Worm (Caenorhabditis elegans) whole organism, midembryonic: Measurements from ENCODE around the gene C05B5.12.

Experiments
- T22C8.4 ChIP-seq: fragments of 200-800 bp; sonication (Bioruptor generic); IDR thresholded peaks from 2 replicates; pipeline ENCODE4 v1.3.6; 2022; ENCODE audit warnings: missing genetic modification characterization, missing compliant biosample characterization
- cog-1 ChIP-seq: sonication (generic microtip); optimal IDR thresholded peaks from 2 replicates; lab custom pipeline; 2016; ENCODE audit warnings: missing genetic modification characterization, missing compliant biosample characterization
- flt-1 ChIP-seq: fragments of 200-800 bp; sonication (Bioruptor generic); IDR thresholded peaks from 2 replicates; pipeline ENCODE4 v1.3.6; 2022; ENCODE audit warnings: missing genetic modification characterization, missing compliant biosample characterization
- klf-2 ChIP-seq: fragments of 200-800 bp; sonication (Bioruptor generic); conservative IDR thresholded peaks from 2 replicates; pipeline ENCODE4 v1.3.6; 2022; ENCODE audit warnings: missing genetic modification reagents, missing genetic modification characterization, missing compliant biosample characterization
- med-1 ChIP-seq: sonication (generic microtip); optimal IDR thresholded peaks from 2 replicates; lab custom pipeline; 2017; ENCODE audit warnings: missing genetic modification characterization, mild to moderate bottlenecking, missing compliant biosample characterization, antibody characterized with exemption, missing genetic modification reagents; ENCODE audit not compliant: insufficient read depth
- ref-1 ChIP-seq: fragments of 200-800 bp; sonication (Bioruptor generic); conservative IDR thresholded peaks from 2 replicates; pipeline ENCODE4 v1.3.6; 2022; ENCODE audit warnings: missing genetic modification reagents, missing genetic modification characterization, missing compliant biosample characterization
- tab-1 ChIP-seq: fragments of 200-800 bp; sonication (Bioruptor generic); IDR thresholded peaks from 2 replicates; pipeline ENCODE4 v1.3.6; 2022; ENCODE audit warnings: missing genetic modification characterization, missing compliant biosample characterization
- ztf-23 ChIP-seq: fragments of 200-800 bp; sonication (Bioruptor generic); IDR thresholded peaks from 2 replicates; pipeline ENCODE4 v1.3.6; 2022; ENCODE audit warnings: missing genetic modification reagents, missing genetic modification characterization, missing compliant biosample characterization
- ztf-29 ChIP-seq: fragments of 200-800 bp; sonication (Bioruptor generic); IDR thresholded peaks from 2 replicates; pipeline ENCODE4 v1.3.6; 2022; ENCODE audit warnings: missing genetic modification reagents, missing genetic modification characterization, missing compliant biosample characterization

Gene C05B5.12

DNA sequence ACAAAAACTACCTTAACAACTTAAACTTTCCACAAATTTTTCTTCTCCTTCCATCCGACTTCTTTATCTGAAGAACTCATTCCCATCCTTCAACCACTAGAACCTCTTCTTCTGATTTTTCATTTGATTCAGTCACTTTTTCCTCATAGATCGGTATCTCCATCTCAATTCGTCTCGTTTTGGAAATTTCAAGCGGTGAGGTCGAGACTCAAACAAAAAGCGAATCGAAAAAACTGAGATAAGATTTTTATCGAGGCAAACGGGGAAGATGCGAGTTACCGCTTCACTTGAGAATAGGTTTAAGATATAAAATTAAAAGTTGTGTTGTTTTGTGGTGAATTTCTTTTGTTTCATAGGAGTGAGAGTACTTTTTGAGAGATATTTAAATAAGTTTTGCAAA, 4.1 kb downstream of the C05B5.12 start:
- TF ChIP-seq T22C8.4 (GFP tag; lab: Robert Waterston, UW) (no peak), flt-1 (GFP tag; lab: Robert Waterston, UW) (no peak), cog-1 (tag; lab: Kevin White, UChicago) (no peak), ztf-29 (GFP tag; lab: Robert Waterston, UW) (no peak), tab-1 (GFP tag; lab: Robert Waterston, UW) (no peak), ref-1 (GFP tag; lab: Robert Waterston, UW) (no peak), ztf-23 (GFP tag; lab: Robert Waterston, UW) (no peak), klf-2 (GFP tag; lab: Robert Waterston, UW) (no peak), med-1 (GFP tag; lab: Kevin White, UChicago) (no peak)

DNA sequence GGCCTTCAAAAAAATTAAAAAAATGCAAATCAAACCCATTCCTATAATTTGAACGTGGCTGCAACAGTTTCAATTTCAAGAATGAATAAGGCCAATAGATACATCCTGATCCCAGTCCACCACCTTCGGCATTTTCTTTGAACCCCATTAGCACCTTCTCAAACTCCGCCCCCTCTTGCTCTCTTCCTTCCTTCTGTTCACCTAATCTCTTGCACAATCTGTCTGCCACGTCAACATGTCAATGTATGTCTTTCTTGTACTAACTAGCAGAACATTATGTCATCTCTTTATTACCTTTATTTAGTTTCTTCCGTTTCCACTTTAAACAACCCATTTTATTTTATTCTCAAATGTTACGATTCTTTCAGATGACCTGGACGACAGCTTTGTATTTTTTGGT, 6.4 kb downstream of the C05B5.12 start, which contains the start of gene C05B5.4:
TSS of gene C05B5.4 (plus strand) at position 351 of the 400 bp plus-strand sequence.
- no peak for TF ChIP-seq flt-1 (GFP tag; lab: Robert Waterston, UW)
- no peak for TF ChIP-seq med-1 (GFP tag; lab: Kevin White, UChicago)
- TF ChIP-seq tab-1 (GFP tag; lab: Robert Waterston, UW): no peak
- no peak for TF ChIP-seq ref-1 (GFP tag; lab: Robert Waterston, UW)
- TF ChIP-seq ztf-23 (GFP tag; lab: Robert Waterston, UW): no peak
- TF ChIP-seq T22C8.4 (GFP tag; lab: Robert Waterston, UW): no peak
- TF ChIP-seq cog-1 (tag; lab: Kevin White, UChicago): no peak
- no peak for TF ChIP-seq klf-2 (GFP tag; lab: Robert Waterston, UW)
- no peak for TF ChIP-seq ztf-29 (GFP tag; lab: Robert Waterston, UW)

DNA sequence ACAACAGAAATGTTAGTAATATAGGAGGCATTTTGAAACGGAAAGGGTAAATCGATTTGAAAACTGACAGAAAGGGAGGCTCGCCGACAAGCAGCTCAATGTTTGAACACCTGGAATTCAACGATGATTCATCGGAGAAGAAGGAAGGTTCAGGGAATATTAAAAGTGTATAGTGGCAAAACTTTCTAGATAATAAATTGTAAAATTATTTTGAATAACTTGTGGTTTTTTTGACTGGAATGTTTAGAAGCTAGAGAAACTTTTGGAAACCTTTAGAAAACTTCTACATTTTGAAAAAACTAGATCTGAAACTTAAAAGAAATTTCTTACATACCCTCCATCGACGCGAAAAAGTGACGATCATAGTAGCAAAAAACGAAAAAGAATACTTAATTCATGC, 10.7 kb downstream of the C05B5.12 start, which contains the start of gene pqn-8:
TSS of gene pqn-8 (minus strand) at position 101 of the 400 bp plus-strand sequence.
- TF ChIP-seq T22C8.4 (GFP tag; lab: Robert Waterston, UW) (no peak), med-1 (GFP tag; lab: Kevin White, UChicago) (no peak), ztf-29 (GFP tag; lab: Robert Waterston, UW) (no peak), flt-1 (GFP tag; lab: Robert Waterston, UW) (no peak), ref-1 (GFP tag; lab: Robert Waterston, UW) (no peak), tab-1 (GFP tag; lab: Robert Waterston, UW) (no peak)

DNA sequence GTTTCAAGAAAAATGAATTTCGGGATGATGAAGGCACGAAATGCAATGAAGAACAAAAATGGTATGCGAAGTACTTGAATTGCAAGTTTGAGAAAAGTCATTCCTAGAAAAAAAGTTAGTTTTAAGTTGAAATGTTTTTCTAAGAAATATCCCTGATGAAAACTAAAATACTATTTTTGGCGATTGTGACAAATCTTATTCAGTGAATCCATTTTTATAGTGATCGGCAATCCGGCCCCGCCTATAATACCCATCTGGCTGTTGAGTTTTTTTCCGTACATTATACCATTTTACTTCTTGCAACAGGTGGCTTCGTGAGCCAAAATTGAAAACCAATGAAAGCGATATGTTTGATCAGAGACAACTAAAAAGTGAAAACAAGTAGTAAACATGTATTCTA, 12.1 kb downstream of the C05B5.12 start, which contains the start of gene C05B5.17:
TSS of gene C05B5.17 (minus strand) at position 101 of the 400 bp plus-strand sequence.
- no peak for TF ChIP-seq med-1 (GFP tag; lab: Kevin White, UChicago)
- no peak for TF ChIP-seq cog-1 (tag; lab: Kevin White, UChicago)
- no peak for TF ChIP-seq ztf-29 (GFP tag; lab: Robert Waterston, UW)
- TF ChIP-seq flt-1 (GFP tag; lab: Robert Waterston, UW): no peak
- no peak for TF ChIP-seq ref-1 (GFP tag; lab: Robert Waterston, UW)
- TF ChIP-seq T22C8.4 (GFP tag; lab: Robert Waterston, UW): no peak
- TF ChIP-seq klf-2 (GFP tag; lab: Robert Waterston, UW): no peak
- TF ChIP-seq tab-1 (GFP tag; lab: Robert Waterston, UW): no peak
- no peak for TF ChIP-seq ztf-23 (GFP tag; lab: Robert Waterston, UW)

DNA sequence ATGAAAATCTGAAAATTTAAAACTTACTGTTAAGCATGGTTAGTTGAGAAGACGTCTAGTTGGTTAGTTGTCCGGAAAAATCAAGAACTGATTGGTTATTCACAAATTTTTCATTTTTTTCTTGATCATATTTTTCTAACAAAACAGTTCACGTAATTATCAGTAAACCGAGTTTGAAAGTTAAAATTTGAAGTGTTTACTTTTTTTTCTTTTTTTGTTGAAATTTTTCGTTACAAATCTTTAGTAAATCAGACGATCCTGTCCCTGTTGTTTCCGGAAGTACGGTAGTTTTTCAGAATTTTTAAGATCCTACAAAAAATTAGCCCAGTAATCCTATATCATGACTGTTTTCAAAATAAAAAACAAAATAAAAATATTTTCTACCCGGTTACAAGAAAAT, 13.2 kb downstream of the C05B5.12 start, which contains the start of gene C05B5.2:
TSS of gene C05B5.2 (minus strand) at position 101 of the 400 bp plus-strand sequence.
- TF ChIP-seq T22C8.4 (GFP tag; lab: Robert Waterston, UW): no peak
- no peak for TF ChIP-seq ztf-29 (GFP tag; lab: Robert Waterston, UW)
- no peak for TF ChIP-seq med-1 (GFP tag; lab: Kevin White, UChicago)
- no peak for TF ChIP-seq ztf-23 (GFP tag; lab: Robert Waterston, UW)
- TF ChIP-seq tab-1 (GFP tag; lab: Robert Waterston, UW): no peak
- TF ChIP-seq ref-1 (GFP tag; lab: Robert Waterston, UW): no peak
- no peak for TF ChIP-seq flt-1 (GFP tag; lab: Robert Waterston, UW)
- no peak for TF ChIP-seq klf-2 (GFP tag; lab: Robert Waterston, UW)
- TF ChIP-seq cog-1 (tag; lab: Kevin White, UChicago): no peak

DNA sequence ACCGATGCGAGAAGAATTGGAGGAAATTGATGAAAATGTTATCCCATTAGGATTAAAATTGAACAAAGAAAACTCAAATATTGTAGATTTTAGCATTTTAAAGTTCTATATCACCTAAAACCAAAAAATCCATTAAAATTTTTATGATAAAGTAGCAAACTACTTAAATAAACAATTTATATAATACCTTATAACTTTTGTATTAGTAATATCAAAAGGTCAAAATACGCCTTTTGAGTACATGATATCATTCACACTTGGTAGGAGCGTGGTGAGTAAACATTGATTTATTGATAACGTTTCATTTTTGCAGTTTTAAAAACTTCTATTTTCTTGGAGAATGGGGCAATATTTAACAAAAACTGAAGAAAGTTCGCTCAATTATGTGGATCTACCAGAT, 13.9 kb downstream of the C05B5.12 start, which contains the start of gene C05B5.5:
TSS of gene C05B5.5 (plus strand) at position 301 of the 400 bp plus-strand sequence.
- TF ChIP-seq ref-1 (GFP tag; lab: Robert Waterston, UW) (no peak), tab-1 (GFP tag; lab: Robert Waterston, UW) (no peak), med-1 (GFP tag; lab: Kevin White, UChicago) (no peak), T22C8.4 (GFP tag; lab: Robert Waterston, UW) (no peak)

DNA sequence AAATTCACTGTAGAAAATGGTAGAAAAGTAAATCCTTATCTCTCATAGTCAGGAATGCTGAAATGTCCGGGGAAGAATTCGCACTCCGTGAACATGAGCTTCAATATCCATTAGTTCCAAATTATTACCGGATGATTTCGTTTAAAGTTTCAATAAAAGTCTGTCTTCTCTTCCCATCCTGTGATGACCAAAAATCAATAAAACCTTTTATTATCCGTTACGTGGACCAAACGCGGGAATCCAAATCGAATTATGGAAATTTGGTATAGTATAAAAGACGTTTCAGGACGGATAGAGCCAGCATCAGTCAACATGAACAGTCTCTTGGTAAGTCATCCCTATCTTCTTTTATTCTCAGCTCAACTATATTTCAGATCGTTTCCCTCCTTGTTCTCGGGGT, 17.0 kb downstream of the C05B5.12 start, which contains the start of gene C05B5.11:
TSS of gene C05B5.11 (plus strand) at position 301 of the 400 bp plus-strand sequence.
- no peak for TF ChIP-seq klf-2 (GFP tag; lab: Robert Waterston, UW)
- TF ChIP-seq tab-1 (GFP tag; lab: Robert Waterston, UW): no peak
- no peak for TF ChIP-seq ref-1 (GFP tag; lab: Robert Waterston, UW)
- TF ChIP-seq ztf-23 (GFP tag; lab: Robert Waterston, UW): no peak
- no peak for TF ChIP-seq cog-1 (tag; lab: Kevin White, UChicago)
- TF ChIP-seq med-1 (GFP tag; lab: Kevin White, UChicago): no peak
- no peak for TF ChIP-seq T22C8.4 (GFP tag; lab: Robert Waterston, UW)
- TF ChIP-seq ztf-29 (GFP tag; lab: Robert Waterston, UW): no peak
- no peak for TF ChIP-seq flt-1 (GFP tag; lab: Robert Waterston, UW)

DNA sequence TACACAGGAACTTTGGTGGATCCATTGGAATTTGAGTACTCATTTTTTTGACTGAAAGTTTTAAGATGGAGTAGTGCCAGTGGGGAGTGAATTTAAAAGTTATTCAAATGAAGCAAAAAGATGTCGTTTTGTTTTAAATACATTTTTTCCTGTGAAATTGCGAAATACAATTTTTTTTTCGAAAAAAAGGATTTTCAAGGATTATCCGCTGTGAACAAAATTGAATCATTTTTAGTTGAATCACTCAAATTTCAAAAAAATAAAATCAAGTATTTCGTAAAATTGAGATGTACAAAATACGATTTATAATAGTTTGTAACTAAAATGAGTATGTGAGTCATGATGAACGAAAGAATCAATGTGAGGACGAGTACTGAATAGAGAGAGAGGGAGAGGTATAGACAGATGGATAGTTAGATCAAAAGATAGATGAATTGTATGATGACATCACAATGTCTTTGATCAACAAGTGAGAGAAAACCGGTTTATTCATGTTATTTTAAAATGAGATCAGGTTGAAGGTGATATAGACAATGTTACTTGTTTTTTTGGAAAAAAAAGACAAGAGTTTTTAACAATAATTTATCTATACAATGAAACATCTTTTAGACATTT, 19.7 kb downstream of the C05B5.12 start, which contains the start of gene C05B5.8:
TSS of gene C05B5.8 (minus strand) at position 51 of the 615 bp plus-strand sequence.
- no peak for TF ChIP-seq ztf-29 (GFP tag; lab: Robert Waterston, UW)

DNA sequence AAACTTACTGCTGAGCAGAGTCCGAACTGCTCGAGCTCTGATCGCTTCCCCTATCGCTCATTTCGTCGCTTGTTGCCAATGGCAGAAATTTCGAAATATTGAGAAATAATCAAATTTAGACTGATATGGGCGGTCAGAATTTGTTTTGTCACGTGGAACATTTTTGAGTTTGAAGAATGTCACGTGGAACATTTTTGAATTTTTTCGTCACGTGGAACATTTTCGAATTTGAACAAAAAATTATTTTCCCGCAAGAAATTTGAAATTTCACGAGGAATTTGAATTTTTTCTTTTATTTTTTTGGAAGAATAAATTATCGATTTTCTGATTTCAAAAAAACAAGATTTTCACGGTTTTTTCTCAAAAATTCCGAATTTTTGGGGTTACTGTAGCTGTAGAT, 22.9 kb downstream of the C05B5.12 start, which contains the start of gene fbxa-155:
TSS of gene fbxa-155 (minus strand) at position 101 of the 400 bp plus-strand sequence.
- TF ChIP-seq T22C8.4 (GFP tag; lab: Robert Waterston, UW) (no peak), ref-1 (GFP tag; lab: Robert Waterston, UW) (no peak), flt-1 (GFP tag; lab: Robert Waterston, UW) (no peak), med-1 (GFP tag; lab: Kevin White, UChicago) (no peak), ztf-29 (GFP tag; lab: Robert Waterston, UW) (no peak), cog-1 (tag; lab: Kevin White, UChicago) (no peak), klf-2 (GFP tag; lab: Robert Waterston, UW) (no peak), tab-1 (GFP tag; lab: Robert Waterston, UW) (no peak), ztf-23 (GFP tag; lab: Robert Waterston, UW) (no peak)
